Worm (Caenorhabditis elegans): Measurements from ENCODE around the gene fut-1.

ce11 chrII:8714913-8715447 is 44.4 kb downstream of the fut-1 start, which contains the start of the genes rab-21 and T01B7.13:
- no peak for TF ChIP-seq elt-1 (tag; optimal IDR thresholded peaks at IDR 0.05; ENCODE audit: borderline replicate concordance, insufficient read depth)
- no peak for TF ChIP-seq unc-62 (GFP tag; optimal IDR thresholded peaks at IDR 0.05)
- no peak for TF ChIP-seq snpc-4 (tag; optimal IDR thresholded peaks at IDR 0.05)
